Fruit fly (Drosophila melanogaster) whole organism, embryonic: ENCODE results near the gene Reepl1.

ENCODE experiments used
- Adf1 ChIP-seq: fragments of 200-800 bp; sonication (Bioruptor generic); IDR thresholded peaks from 2 replicates; pipeline ENCODE4 v1.3.6; 2022; ENCODE audit warnings: missing biosample characterization, missing genetic modification characterization
- CG10979 ChIP-seq: fragments of 200-800 bp; sonication (Bioruptor generic); optimal IDR thresholded peaks from 2 replicates; lab custom pipeline; 2018; ENCODE audit warnings: missing biosample characterization, mild to moderate bottlenecking, missing genetic modification characterization, moderate library complexity
- CG12071 ChIP-seq: fragments of 200-800 bp; sonication (Bioruptor generic); optimal IDR thresholded peaks from 3 replicates; lab custom pipeline; 2018; ENCODE audit warnings: missing biosample characterization, mild to moderate bottlenecking, missing genetic modification characterization
- CG13296 ChIP-seq: fragments of 200-800 bp; sonication (Bioruptor generic); optimal IDR thresholded peaks from 3 replicates; lab custom pipeline; 2018; ENCODE audit warnings: missing biosample characterization, mild to moderate bottlenecking, missing genetic modification characterization
- CG13624 ChIP-seq: fragments of 200-800 bp; sonication (Bioruptor generic); optimal IDR thresholded peaks from 2 replicates; lab custom pipeline; 2016; ENCODE audit warnings: missing biosample characterization, missing genetic modification characterization
- CG15479 ChIP-seq: fragments of 200-800 bp; sonication (Bioruptor generic); optimal IDR thresholded peaks from 3 replicates; lab custom pipeline; 2019; ENCODE audit warnings: missing biosample characterization, mild to moderate bottlenecking, missing genetic modification characterization, moderate library complexity
- CG1602 ChIP-seq: fragments of 200-800 bp; sonication (Bioruptor generic); optimal IDR thresholded peaks from 3 replicates; lab custom pipeline; 2016; ENCODE audit warnings: missing biosample characterization, missing genetic modification characterization
- CG16863 ChIP-seq: fragments of 200-800 bp; sonication (Bioruptor generic); optimal IDR thresholded peaks from 3 replicates; lab custom pipeline; 2016; ENCODE audit warnings: missing biosample characterization, missing genetic modification characterization
- CG1832 ChIP-seq: fragments of 200-800 bp; sonication (Bioruptor generic); optimal IDR thresholded peaks from 2 replicates; lab custom pipeline; 2017; ENCODE audit warnings: missing biosample characterization, mild to moderate bottlenecking, missing genetic modification characterization, inconsistent platforms
- CG2116 ChIP-seq: fragments of 200-800 bp; sonication (Bioruptor generic); optimal IDR thresholded peaks from 3 replicates; lab custom pipeline; 2018; ENCODE audit warnings: missing biosample characterization, mild to moderate bottlenecking, missing genetic modification characterization
- CG30431 ChIP-seq: fragments of 200-800 bp; sonication (Bioruptor generic); optimal IDR thresholded peaks from 2 replicates; lab custom pipeline; 2017; ENCODE audit warnings: missing biosample characterization, missing genetic modification characterization
- CG31365 ChIP-seq: fragments of 200-800 bp; sonication (Bioruptor generic); optimal IDR thresholded peaks from 2 replicates; lab custom pipeline; 2018; ENCODE audit warnings: missing biosample characterization, mild to moderate bottlenecking, missing genetic modification characterization
- CG3838 ChIP-seq: fragments of 200-800 bp; sonication (Bioruptor generic); optimal IDR thresholded peaks from 3 replicates; lab custom pipeline; 2016; ENCODE audit warnings: missing biosample characterization, missing genetic modification characterization
- CG5953 ChIP-seq: fragments of 200-800 bp; sonication (Bioruptor generic); IDR thresholded peaks from 2 replicates; pipeline ENCODE4 v1.3.6; 2022; ENCODE audit warnings: missing biosample characterization, missing genetic modification characterization
- CG6254 ChIP-seq: fragments of 200-800 bp; sonication (Bioruptor generic); optimal IDR thresholded peaks from 3 replicates; lab custom pipeline; 2017; ENCODE audit warnings: mild to moderate bottlenecking, missing biosample characterization, missing genetic modification reagents, missing genetic modification characterization
- CG6791 ChIP-seq: fragments of 200-800 bp; sonication (Bioruptor generic); IDR thresholded peaks from 3 replicates; pipeline ENCODE4 v1.3.6; 2022; ENCODE audit warnings: missing biosample characterization, missing genetic modification characterization; ENCODE audit not compliant: partially characterized antibody
- CG9215 ChIP-seq: fragments of 200-800 bp; sonication (Bioruptor generic); IDR thresholded peaks from 2 replicates; pipeline ENCODE4 v1.3.6; 2022; ENCODE audit warnings: missing biosample characterization, missing genetic modification characterization
- CG9797 ChIP-seq: fragments of 200-800 bp; sonication (Bioruptor generic); optimal IDR thresholded peaks from 3 replicates; lab custom pipeline; 2018; ENCODE audit warnings: missing biosample characterization, mild to moderate bottlenecking, missing genetic modification characterization
- CG9876 ChIP-seq: fragments of 200-800 bp; sonication (Bioruptor generic); optimal IDR thresholded peaks from 2 replicates; lab custom pipeline; 2016; ENCODE audit warnings: missing biosample characterization, missing genetic modification characterization
- D19B ChIP-seq: fragments of 200-800 bp; sonication (Bioruptor generic); optimal IDR thresholded peaks from 2 replicates; lab custom pipeline; 2017; ENCODE audit warnings: missing biosample characterization, mild to moderate bottlenecking, missing genetic modification characterization
- Deaf1 ChIP-seq: fragments of 200-800 bp; optimal IDR thresholded peaks from 3 replicates; lab custom pipeline; 2019; ENCODE audit warnings: missing biosample characterization, mild to moderate bottlenecking, missing genetic modification characterization, moderate library complexity
- Dip3 ChIP-seq: fragments of 200-800 bp; sonication (Bioruptor generic); optimal IDR thresholded peaks from 3 replicates; lab custom pipeline; 2016; ENCODE audit warnings: missing biosample characterization, missing genetic modification characterization
- Dp ChIP-seq: fragments of 200-800 bp; sonication (Bioruptor generic); optimal IDR thresholded peaks from 2 replicates; lab custom pipeline; 2018; ENCODE audit warnings: missing biosample characterization, mild to moderate bottlenecking, missing genetic modification characterization, moderate library complexity
- Ets65A ChIP-seq: fragments of 200-800 bp; sonication (Bioruptor generic); peaks from one replicate; lab custom pipeline; 2016; ENCODE audit warnings: missing biosample characterization, missing genetic modification characterization
- Lpt ChIP-seq: fragments of >200 bp; optimal IDR thresholded peaks from 2 replicates; lab custom pipeline; 2018; ENCODE audit warnings: missing biosample characterization, missing genetic modification characterization
- MBD-R2 ChIP-seq: fragments of 200-800 bp; sonication (Bioruptor generic); IDR thresholded peaks from 2 replicates; pipeline ENCODE4 v1.3.6; 2022; ENCODE audit warnings: missing biosample characterization, missing genetic modification characterization
- Nf-YC ChIP-seq: fragments of 200-800 bp; optimal IDR thresholded peaks from 3 replicates; lab custom pipeline; 2019; ENCODE audit warnings: missing biosample characterization, mild to moderate bottlenecking, missing genetic modification characterization, moderate library complexity
- Poxn ChIP-seq: fragments of 200-800 bp; sonication (Bioruptor generic); IDR thresholded peaks from 2 replicates; pipeline ENCODE4 v1.3.6; 2022; ENCODE audit warnings: missing biosample characterization, missing genetic modification characterization
- Rfx ChIP-seq: fragments of 200-800 bp; sonication (Bioruptor generic); IDR thresholded peaks from 2 replicates; pipeline ENCODE4 v1.3.6; 2022; ENCODE audit warnings: missing biosample characterization, missing genetic modification characterization
- Rx ChIP-seq: fragments of 200-800 bp; sonication (Bioruptor generic); IDR thresholded peaks from 2 replicates; pipeline ENCODE4 v1.3.6; 2022; ENCODE audit warnings: missing biosample characterization, missing genetic modification characterization
- Six4 ChIP-seq: fragments of 200-800 bp; sonication (Bioruptor generic); optimal IDR thresholded peaks from 2 replicates; lab custom pipeline; 2016; ENCODE audit warnings: missing biosample characterization, missing genetic modification characterization
- Sox102F ChIP-seq: fragments of 200-800 bp; sonication (Bioruptor generic); optimal IDR thresholded peaks from 2 replicates; lab custom pipeline; 2018; ENCODE audit warnings: missing biosample characterization, mild to moderate bottlenecking, missing genetic modification characterization, moderate library complexity
- Xrp1 ChIP-seq: fragments of 200-800 bp; sonication (Bioruptor generic); IDR thresholded peaks from 2 replicates; pipeline ENCODE4 v1.3.6; 2022; ENCODE audit warnings: missing biosample characterization, missing genetic modification characterization
- YL-1 ChIP-seq: fragments of 200-800 bp; sonication (Bioruptor generic); optimal IDR thresholded peaks from 3 replicates; lab custom pipeline; 2017; ENCODE audit warnings: missing biosample characterization, mild to moderate bottlenecking, missing genetic modification characterization
- aop ChIP-seq: fragments of 200-800 bp; sonication (Bioruptor generic); IDR thresholded peaks from 2 replicates; pipeline ENCODE4 v1.3.6; 2022; ENCODE audit warnings: missing biosample characterization, missing genetic modification characterization
- bbx ChIP-seq: fragments of 200-800 bp; sonication (Bioruptor generic); IDR thresholded peaks from 2 replicates; pipeline ENCODE4 v1.3.6; 2022; ENCODE audit warnings: missing biosample characterization, missing genetic modification characterization; ENCODE audit not compliant: partially characterized antibody
- bcd ChIP-seq: fragments of 200-800 bp; sonication (Bioruptor generic); optimal IDR thresholded peaks from 2 replicates; lab custom pipeline; 2017; ENCODE audit warnings: missing biosample characterization, mild to moderate bottlenecking, missing genetic modification characterization
- br ChIP-seq: fragments of >200 bp; optimal IDR thresholded peaks from 2 replicates; lab custom pipeline; 2017
- bsh ChIP-seq, 2 experiments: fragments of 200-800 bp; sonication (Bioruptor generic); optimal IDR thresholded peaks; 2 replicates each; lab custom pipeline; 2017 to 2018; ENCODE audit warnings: mild to moderate bottlenecking in 2 of 2, missing biosample characterization in 2 of 2, missing genetic modification characterization in 2 of 2, moderate library complexity in 1 of 2
- cad ChIP-seq: fragments of >200 bp; optimal IDR thresholded peaks from 2 replicates; lab custom pipeline; 2017; ENCODE audit warnings: missing biosample characterization, missing genetic modification characterization
- cas ChIP-seq: fragments of 200-800 bp; sonication (Bioruptor generic); IDR thresholded peaks from 2 replicates; pipeline ENCODE4 v1.3.6; 2022; ENCODE audit warnings: missing biosample characterization, missing genetic modification characterization
- chinmo ChIP-seq: fragments of 200-800 bp; sonication (Bioruptor generic); IDR thresholded peaks from 4 replicates; pipeline ENCODE4 v1.3.6; 2022; ENCODE audit warnings: missing biosample characterization, missing genetic modification characterization; ENCODE audit not compliant: partially characterized antibody
- cwo ChIP-seq: fragments of 200-800 bp; sonication (Bioruptor generic); optimal IDR thresholded peaks from 3 replicates; lab custom pipeline; 2017; ENCODE audit warnings: missing biosample characterization, missing genetic modification characterization, mild to moderate bottlenecking, moderate library complexity, missing genetic modification reagents
- grau ChIP-seq: fragments of 200-800 bp; optimal IDR thresholded peaks from 3 replicates; lab custom pipeline; 2019; ENCODE audit warnings: missing biosample characterization, mild to moderate bottlenecking, missing genetic modification characterization, moderate library complexity
- hth ChIP-seq: fragments of >200 bp; optimal IDR thresholded peaks from 2 replicates; lab custom pipeline; 2017; ENCODE audit warnings: inconsistent platforms
- pfk ChIP-seq: fragments of 200-800 bp; sonication (Bioruptor generic); optimal IDR thresholded peaks from 2 replicates; lab custom pipeline; 2018; ENCODE audit warnings: missing biosample characterization, mild to moderate bottlenecking, missing genetic modification characterization, moderate library complexity
- sqz ChIP-seq: fragments of 200-800 bp; sonication (Bioruptor generic); optimal IDR thresholded peaks from 3 replicates; lab custom pipeline; 2018; ENCODE audit warnings: missing biosample characterization, mild to moderate bottlenecking, missing genetic modification characterization
- tgo ChIP-seq: fragments of 200-800 bp; sonication (Bioruptor generic); IDR thresholded peaks from 3 replicates; pipeline ENCODE4 v1.3.6; 2022; ENCODE audit warnings: missing biosample characterization, missing genetic modification characterization
- tna ChIP-seq: fragments of 200-800 bp; sonication (Bioruptor generic); IDR thresholded peaks from 2 replicates; pipeline ENCODE4 v1.3.6; 2022; ENCODE audit warnings: missing biosample characterization, missing genetic modification characterization; ENCODE audit not compliant: partially characterized antibody
- unpg ChIP-seq: fragments of 200-800 bp; sonication (Bioruptor generic); optimal IDR thresholded peaks from 3 replicates; lab custom pipeline; 2018; ENCODE audit warnings: missing biosample characterization, mild to moderate bottlenecking, missing genetic modification characterization, moderate library complexity
- zfh2 ChIP-seq: fragments of 200-800 bp; sonication (Bioruptor generic); optimal IDR thresholded peaks from 2 replicates; lab custom pipeline; 2016; ENCODE audit warnings: missing biosample characterization, missing genetic modification characterization

The Reepl1 gene

dm6 chrX:11569956-11570695 is 2.4 kb upstream of the Reepl1 start, which contains the start of the genes Polr2A and CG11699 (continued):
- TF ChIP-seq CG30431 (GFP tag; lab: Kevin White, UChicago) = peak; percentile 9
- peak; percentile 36 for TF ChIP-seq CG15479 (GFP tag; lab: Kevin White, UChicago)
- TF ChIP-seq Xrp1 (GFP tag; lab: Robert Waterston, UW) = 0 out of 2 replicates have a peak, but pooled peaks have one; percentile 26
- peak; percentile 2 for TF ChIP-seq unpg
- TF ChIP-seq CG5953 (GFP tag; lab: Robert Waterston, UW) = no peak
- peak; percentile 46 for TF ChIP-seq bcd (GFP tag; lab: Kevin White, UChicago)
- TF ChIP-seq tna (GFP tag; lab: Robert Waterston, UW) = peak; percentile 23; the same call in 1 of the 2 replicates
- TF ChIP-seq tgo = peak; percentile 41; the same call in 1 of the 3 replicates
- peak; percentile 8 for TF ChIP-seq CG13296 (GFP tag; lab: Kevin White, UChicago)
- peak; percentile 6 to 57 for TF ChIP-seq bsh (GFP tag; optimal IDR thresholded peaks at IDR 0.05; lab: Kevin White, UChicago)
- peak; percentile 42 for TF ChIP-seq Deaf1 (tag; lab: Kevin White, UChicago)
- TF ChIP-seq pfk (GFP tag; lab: Kevin White, UChicago) = no peak
- peak; percentile 8 for TF ChIP-seq CG6254
- no peak for TF ChIP-seq CG16863 (GFP tag; lab: Kevin White, UChicago)
- TF ChIP-seq chinmo (GFP tag; lab: Robert Waterston, UW) = no peak
- TF ChIP-seq zfh2 (GFP tag; lab: Kevin White, UChicago) = no peak
- peak; percentile 12 for TF ChIP-seq Six4
- TF ChIP-seq Dp (GFP tag; lab: Kevin White, UChicago) = peak; percentile 52
- TF ChIP-seq grau (tag; lab: Kevin White, UChicago) = peak; percentile 58
- TF ChIP-seq CG9797 (GFP tag; lab: Kevin White, UChicago) = peak; percentile 87
- TF ChIP-seq CG2116 = peak; percentile 54
- TF ChIP-seq Dip3 (GFP tag; lab: Kevin White, UChicago) = peak; percentile 40
- peak; percentile 54 for TF ChIP-seq sqz (GFP tag; lab: Kevin White, UChicago)
- peak; percentile 85 for TF ChIP-seq YL-1
- TF ChIP-seq CG6791 = no peak
- TF ChIP-seq, all 482 proteins: peak for 155

dm6 chrX:11573529-11573928 is 1.0 kb downstream of the Reepl1 start, which contains the start of gene CG11696:
TSS of gene CG11696 (plus strand) at chrX:11573731.
- no peak for TF ChIP-seq cas
- no peak for TF ChIP-seq Sox102F
- TF ChIP-seq CG15479 (GFP tag; lab: Kevin White, UChicago) = no peak
- no peak for TF ChIP-seq CG9215 (GFP tag; lab: Robert Waterston, UW)
- TF ChIP-seq bbx = no peak
- TF ChIP-seq CG12071 (GFP tag; lab: Kevin White, UChicago) = no peak
- no peak for TF ChIP-seq D19B (GFP tag; lab: Kevin White, UChicago)
- peak; percentile 73; the same call in 1 of the 2 replicates for TF ChIP-seq MBD-R2 (GFP tag; lab: Robert Waterston, UW)
- TF ChIP-seq Ets65A (GFP tag; lab: Kevin White, UChicago) = no peak
- peak; percentile 31; the same call in 1 of the 2 replicates for TF ChIP-seq Rfx (GFP tag; lab: Robert Waterston, UW)
- peak; percentile 4 for TF ChIP-seq Nf-YC (tag; lab: Kevin White, UChicago)
- TF ChIP-seq cwo (GFP tag; lab: Kevin White, UChicago) = no peak
- no peak for TF ChIP-seq CG3838 (GFP tag; lab: Kevin White, UChicago)
- TF ChIP-seq CG31365 (tag; lab: Kevin White, UChicago) = no peak
- no peak for TF ChIP-seq CG10979 (tag; lab: Kevin White, UChicago)
- no peak for TF ChIP-seq aop
- TF ChIP-seq Poxn (GFP tag; lab: Robert Waterston, UW) = no peak
- no peak for TF ChIP-seq Adf1 (GFP tag; lab: Robert Waterston, UW)
- TF ChIP-seq CG1832 (GFP tag; lab: Kevin White, UChicago) = no peak
- TF ChIP-seq hth = no peak
- no peak for TF ChIP-seq CG9876 (GFP tag; lab: Kevin White, UChicago)
- no peak for TF ChIP-seq Rx (GFP tag; lab: Robert Waterston, UW)
- no peak for TF ChIP-seq CG1602
- TF ChIP-seq Lpt = no peak
- no peak for TF ChIP-seq br (lab: Kevin White, UChicago)
- TF ChIP-seq CG13624 (GFP tag; lab: Kevin White, UChicago) = no peak
- no peak for TF ChIP-seq cad
